Fruit fly (Drosophila melanogaster) whole organism, adult: Measurements from ENCODE around the gene mei-218.

Experiments
- CG11617 ChIP-seq: fragments of 200-800 bp; sonication (Bioruptor generic); optimal IDR thresholded peaks from 2 replicates; lab custom pipeline; 2017; ENCODE audit warnings: mild to moderate bottlenecking, missing biosample characterization, missing genetic modification reagents, missing genetic modification characterization
- CG12768 ChIP-seq: fragments of 200-800 bp; sonication (Bioruptor generic); optimal IDR thresholded peaks from 2 replicates; lab custom pipeline; 2017; ENCODE audit warnings: missing biosample characterization, missing genetic modification characterization, mild to moderate bottlenecking, moderate library complexity, missing genetic modification reagents
- CG14711 ChIP-seq: fragments of 200-800 bp; sonication (Bioruptor generic); optimal IDR thresholded peaks from 2 replicates; lab custom pipeline; 2018; ENCODE audit warnings: missing biosample characterization, mild to moderate bottlenecking, missing genetic modification characterization, moderate library complexity
- CG1620 ChIP-seq: fragments of 200-800 bp; sonication (Bioruptor generic); optimal IDR thresholded peaks from 2 replicates; lab custom pipeline; 2016; ENCODE audit warnings: missing biosample characterization, missing genetic modification characterization
- CG7101 ChIP-seq: fragments of 200-800 bp; sonication (Bioruptor generic); optimal IDR thresholded peaks from 2 replicates; lab custom pipeline; 2018; ENCODE audit warnings: missing biosample characterization, mild to moderate bottlenecking, missing genetic modification characterization, moderate library complexity
- Clk ChIP-seq: fragments of 200-800 bp; sonication (Bioruptor generic); optimal IDR thresholded peaks from 2 replicates; lab custom pipeline; 2017; ENCODE audit warnings: missing biosample characterization, missing genetic modification characterization
- Mnt ChIP-seq: fragments of 200-800 bp; sonication (Bioruptor generic); optimal IDR thresholded peaks from 2 replicates; lab custom pipeline; 2016; ENCODE audit warnings: missing biosample characterization, mild to moderate bottlenecking, missing genetic modification characterization
- cnc ChIP-seq, 2 experiments: fragments of >200 bp; optimal IDR thresholded peaks; 2 replicates each; lab custom pipeline; 2017
- kay ChIP-seq: fragments of 200-800 bp; sonication (Bioruptor generic); peaks from one replicate; lab custom pipeline; 2016; ENCODE audit warnings: missing biosample characterization, missing genetic modification characterization, borderline replicate concordance
- ovo ChIP-seq: fragments of 200-800 bp; sonication (Bioruptor generic); optimal IDR thresholded peaks from 2 replicates; lab custom pipeline; 2016; ENCODE audit warnings: missing biosample characterization, missing genetic modification characterization
- pad ChIP-seq: fragments of 200-800 bp; sonication (Bioruptor generic); optimal IDR thresholded peaks from 3 replicates; lab custom pipeline; 2017; ENCODE audit warnings: missing biosample characterization, missing genetic modification characterization, mild to moderate bottlenecking, moderate library complexity, missing genetic modification reagents
- toe ChIP-seq: fragments of 200-800 bp; sonication (Bioruptor generic); optimal IDR thresholded peaks from 2 replicates; lab custom pipeline; 2016; ENCODE audit warnings: missing biosample characterization, missing genetic modification characterization

DNA sequence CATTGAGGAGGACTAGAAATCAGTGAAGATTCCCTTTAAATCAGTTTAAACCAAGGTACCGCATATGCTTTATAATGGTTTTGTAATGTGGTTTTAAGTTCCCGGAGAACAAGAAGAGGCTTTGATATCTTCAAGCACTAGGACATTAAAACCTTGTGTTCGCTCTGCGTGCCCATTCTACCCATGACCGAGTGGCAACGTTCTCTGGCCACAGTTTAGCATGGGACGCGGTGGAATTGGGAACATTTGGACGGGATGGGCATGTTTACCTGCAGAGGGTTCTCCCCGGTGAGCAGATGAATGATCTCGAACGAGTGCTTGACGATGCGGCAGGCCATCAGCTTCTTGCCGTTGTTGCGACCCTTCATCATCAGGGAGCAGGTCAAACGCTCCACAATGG, 3.7 kb upstream of the mei-218 start:
- TF ChIP-seq kay (no peak), pad (GFP tag; lab: Kevin White, UChicago) (no peak), CG11617 (GFP tag; lab: Kevin White, UChicago) (no peak), Mnt (no peak), CG7101 (no peak), toe (no peak), CG12768 (GFP tag; lab: Kevin White, UChicago) (no peak), ovo (GFP tag; lab: Kevin White, UChicago) (no peak), CG14711 (tag; lab: Kevin White, UChicago) (no peak), CG1620 (no peak), cnc (optimal IDR thresholded peaks at IDR 0.05; lab: Kevin White, UChicago) (no peak), Clk (GFP tag; lab: Kevin White, UChicago) (no peak)
